Fruit fly (Drosophila melanogaster): ENCODE data around the gene RacGAP84C.

Gene RacGAP84C

DNA sequence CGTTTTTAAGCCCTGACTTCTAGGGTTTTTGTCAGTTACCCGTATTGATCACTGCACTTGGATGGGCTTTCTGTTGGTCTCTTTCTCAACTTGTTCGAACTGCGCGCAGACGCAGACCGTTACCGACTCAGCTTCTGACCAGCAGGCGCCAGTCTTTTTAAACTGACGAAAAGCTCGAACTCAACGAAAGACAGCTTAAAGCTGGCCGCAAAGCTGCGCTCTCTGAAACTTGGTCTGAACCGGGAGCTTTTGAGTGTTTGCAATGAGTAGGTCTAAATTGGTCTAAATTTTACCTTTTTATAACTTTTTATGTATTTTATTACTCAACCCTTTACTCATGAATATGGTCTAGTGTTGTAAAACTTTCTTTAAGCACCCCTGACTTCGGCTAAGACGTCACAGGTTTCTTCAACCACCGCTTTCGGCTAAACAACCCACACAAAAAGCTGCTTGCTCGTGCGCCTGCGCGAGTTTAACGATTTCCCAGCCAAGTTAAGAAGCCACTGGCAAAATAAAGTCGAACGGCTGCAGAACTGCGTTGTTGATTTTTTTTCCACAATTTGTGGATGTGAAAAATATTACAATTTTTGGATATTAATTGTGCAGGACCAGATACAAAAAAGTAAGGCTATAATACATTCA, 20.1 kb upstream of the RacGAP84C start, which contains the start of the genes Gld and Syt4:
Gene Gld (minus strand): TSS at position 137 of the 642 bp plus-strand sequence.
Gene Syt4 (plus strand): TSS at position 499 of the 642 bp plus-strand sequence.
- no peak for TF ChIP-seq CG34367 (tag; optimal IDR thresholded peaks at IDR 0.05)
- no peak for TF ChIP-seq CG10348 (GFP tag; IDR thresholded peaks at IDR 0.05)
- TF ChIP-seq CG12605 (GFP tag; IDR thresholded peaks at IDR 0.05): no peak
- no peak for TF ChIP-seq D1 (tag; optimal IDR thresholded peaks at IDR 0.05)
- TF ChIP-seq Snoo (tag; optimal IDR thresholded peaks at IDR 0.05): no peak
- TF ChIP-seq CG14655 (GFP tag; optimal IDR thresholded peaks at IDR 0.05): no peak
- TF ChIP-seq rn (GFP tag; IDR thresholded peaks at IDR 0.05): no peak
- no peak for TF ChIP-seq Ets98B (GFP tag; IDR thresholded peaks at IDR 0.05)
- TF ChIP-seq CG32121 (GFP tag; IDR thresholded peaks at IDR 0.05): no peak
- no peak for TF ChIP-seq EcR (GFP tag; optimal IDR thresholded peaks at IDR 0.05)
- TF ChIP-seq Pif1B (GFP tag; optimal IDR thresholded peaks at IDR 0.05): no peak

- no peak for TF ChIP-seq CG9948 (tag; optimal IDR thresholded peaks at IDR 0.05)
- no peak for TF ChIP-seq CG8301 (tag; optimal IDR thresholded peaks at IDR 0.05)
- no peak for TF ChIP-seq Snoo (tag; optimal IDR thresholded peaks at IDR 0.05)
- no peak for TF ChIP-seq CG15710 (tag; optimal IDR thresholded peaks at IDR 0.05)
- no peak for TF ChIP-seq D1 (tag; optimal IDR thresholded peaks at IDR 0.05)
- no peak for TF ChIP-seq EcR (GFP tag; optimal IDR thresholded peaks at IDR 0.05)
- no peak for TF ChIP-seq Pif1B (GFP tag; optimal IDR thresholded peaks at IDR 0.05)
- no peak for TF ChIP-seq CG10348 (GFP tag; IDR thresholded peaks at IDR 0.05)
- TF ChIP-seq CG14655 (GFP tag; optimal IDR thresholded peaks at IDR 0.05): no peak
- no peak for TF ChIP-seq CG34367 (tag; optimal IDR thresholded peaks at IDR 0.05)
Observed at dm6 chr3R:7274973-7275525, 10.7 kb upstream of the RacGAP84C start.

DNA sequence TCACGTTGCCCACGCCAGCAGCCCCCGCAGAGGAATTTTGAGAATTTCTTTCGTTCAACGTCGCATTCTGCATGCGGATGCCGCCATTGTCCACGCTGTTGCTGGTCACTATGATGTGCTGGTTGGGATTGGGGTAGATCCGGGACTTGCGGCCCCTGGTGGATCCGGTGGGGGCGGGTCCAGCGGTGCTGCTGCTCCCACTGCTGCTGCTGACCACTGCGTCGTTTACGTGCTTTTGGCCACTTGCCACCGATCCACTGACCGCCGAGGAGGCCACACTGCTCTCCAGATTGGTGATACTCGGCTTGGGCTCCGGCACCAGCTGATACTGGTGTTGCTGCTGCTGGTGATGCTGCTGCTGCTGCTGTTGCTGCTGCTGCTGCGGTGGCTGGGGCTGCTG, 9.0 kb upstream of the RacGAP84C start:
- TF ChIP-seq Snoo (tag; optimal IDR thresholded peaks at IDR 0.05) (no peak), CG12605 (GFP tag; IDR thresholded peaks at IDR 0.05) (no peak), CG17806 (tag; optimal IDR thresholded peaks at IDR 0.05) (no peak), EcR (GFP tag; optimal IDR thresholded peaks at IDR 0.05) (no peak), CG14655 (GFP tag; optimal IDR thresholded peaks at IDR 0.05) (no peak), CG13204 (GFP tag; optimal IDR thresholded peaks at IDR 0.05) (no peak), Pif1A (GFP tag; optimal IDR thresholded peaks at IDR 0.05) (no peak), CG34367 (tag; optimal IDR thresholded peaks at IDR 0.05) (no peak), Ets98B (GFP tag; IDR thresholded peaks at IDR 0.05) (no peak), rn (GFP tag; IDR thresholded peaks at IDR 0.05) (no peak), fd96Ca (GFP tag; IDR thresholded peaks at IDR 0.05) (no peak), CG4496 (GFP tag; IDR thresholded peaks at IDR 0.05) (no peak), Pif1B (GFP tag; optimal IDR thresholded peaks at IDR 0.05) (no peak), CG8159 (tag; optimal IDR thresholded peaks at IDR 0.05) (no peak), CG32121 (GFP tag; IDR thresholded peaks at IDR 0.05) (no peak), D1 (tag; optimal IDR thresholded peaks at IDR 0.05) (no peak), gl (tag; optimal IDR thresholded peaks at IDR 0.05) (no peak), CG8301 (tag; optimal IDR thresholded peaks at IDR 0.05) (no peak)

dm6 chr3R:7282244-7282890, 3.4 kb upstream of the RacGAP84C start:
- TF ChIP-seq CG32121 (GFP tag; IDR thresholded peaks at IDR 0.05) (no peak), fd96Ca (GFP tag; IDR thresholded peaks at IDR 0.05) (0 out of 3 replicates have a peak, but pooled peaks have one; percentile 20), CG4496 (GFP tag; IDR thresholded peaks at IDR 0.05) (peak; percentile 53; the same call in 1 of the 3 replicates), CG13204 (GFP tag; optimal IDR thresholded peaks at IDR 0.05) (peak; percentile 26), CG12605 (GFP tag; IDR thresholded peaks at IDR 0.05) (peak; percentile 28; the same call in 1 of the 2 replicates), CG14655 (GFP tag; optimal IDR thresholded peaks at IDR 0.05) (peak; percentile 22), CG8159 (tag; optimal IDR thresholded peaks at IDR 0.05) (peak; percentile 1), CG17806 (tag; optimal IDR thresholded peaks at IDR 0.05) (no peak), CG8301 (tag; optimal IDR thresholded peaks at IDR 0.05) (no peak)

DNA sequence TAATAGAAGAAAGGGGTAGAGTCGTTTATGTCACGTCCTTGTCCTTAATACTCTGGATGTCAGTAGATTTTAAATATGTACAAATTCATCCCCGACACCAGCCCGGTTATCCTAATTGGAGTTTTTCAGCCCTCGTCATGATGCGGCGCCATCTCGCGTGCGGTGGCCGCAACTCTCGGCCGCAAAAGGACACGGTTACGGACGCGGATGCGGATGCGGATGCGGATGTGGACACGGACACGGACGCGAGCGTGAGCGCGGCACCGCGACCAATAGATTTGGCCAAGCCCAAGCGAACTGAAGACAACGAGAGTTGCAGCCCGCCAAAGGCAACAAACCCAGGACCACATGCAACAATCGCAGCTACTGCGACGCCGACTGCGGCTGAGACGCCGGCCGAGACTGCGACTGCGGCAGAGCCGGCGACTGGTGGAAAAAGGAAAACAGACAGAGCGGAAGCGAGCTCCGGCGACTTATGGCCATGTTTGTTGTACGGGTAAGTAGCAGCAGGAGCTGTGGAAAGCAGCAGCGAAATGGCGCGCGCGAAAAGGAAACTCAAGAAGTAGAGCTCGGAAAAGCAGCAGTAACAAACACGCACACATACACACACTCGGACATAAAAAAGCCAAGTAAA, 18.8 kb downstream of the RacGAP84C start, which contains the start of gene CG42544:
Gene CG42544 (plus strand): TSS at position 138 of the 634 bp plus-strand sequence.
- TF ChIP-seq fd96Ca (GFP tag; IDR thresholded peaks at IDR 0.05) (no peak), CG14655 (GFP tag; optimal IDR thresholded peaks at IDR 0.05) (no peak), CG10348 (GFP tag; IDR thresholded peaks at IDR 0.05) (no peak)

DNA sequence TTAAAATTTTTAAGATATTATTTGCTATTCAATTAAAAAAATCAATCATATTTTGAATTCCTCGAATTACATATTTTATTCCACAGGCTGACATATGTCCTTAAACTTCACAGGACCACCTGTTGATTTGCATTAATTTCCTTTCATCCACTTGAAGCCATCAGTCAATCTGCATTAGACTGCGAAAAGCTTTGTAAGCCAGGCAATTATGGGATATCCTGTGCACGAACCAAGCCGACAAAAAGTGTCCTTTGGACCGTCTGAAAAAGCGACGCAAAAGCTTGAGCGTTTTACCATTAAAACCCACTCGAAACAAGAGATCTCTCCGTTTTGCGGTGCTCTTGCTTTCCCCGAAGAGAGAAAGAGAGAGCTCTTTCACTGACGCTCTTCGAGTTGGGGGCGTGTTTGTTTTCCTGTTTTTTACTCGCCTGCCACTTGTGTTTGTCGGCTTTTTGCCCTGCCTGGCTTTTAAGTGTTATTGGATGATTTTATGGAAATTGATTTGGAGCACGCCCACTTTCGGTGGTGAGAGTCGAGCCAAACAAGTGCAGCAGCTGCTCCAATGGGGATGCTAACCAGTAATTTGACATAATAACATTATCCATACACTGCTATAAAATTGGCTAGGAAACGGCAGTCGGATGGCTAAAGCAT, 20.9 kb downstream of the RacGAP84C start:
- 0 out of 3 replicates have a peak, but pooled peaks have one; percentile 45 for TF ChIP-seq CG4496 (GFP tag; IDR thresholded peaks at IDR 0.05)
- no peak for TF ChIP-seq rn (GFP tag; IDR thresholded peaks at IDR 0.05)
- TF ChIP-seq CG12605 (GFP tag; IDR thresholded peaks at IDR 0.05): peak; percentile 52; the same call in 1 of the 2 replicates
- no peak for TF ChIP-seq gl (tag; optimal IDR thresholded peaks at IDR 0.05)

Measured in whole organism, pupa.